Worm (Caenorhabditis elegans): ENCODE measurements around the gene W09G12.10.

Gene W09G12.10

ce11 chrIV:1177683-1178082, 43.4 kb downstream of the W09G12.10 start, which contains the start of gene Y104H12D.2:
TSS of gene Y104H12D.2 (plus strand) at chrIV:1178022.
- TF ChIP-seq sox-4 (tag; optimal IDR thresholded peaks at IDR 0.05) (no peak), ztf-11 (tag; optimal IDR thresholded peaks at IDR 0.05) (no peak), dsc-1 (tag; optimal IDR thresholded peaks at IDR 0.05) (no peak), vab-15 (tag; optimal IDR thresholded peaks at IDR 0.05) (no peak), nhr-12 (tag; optimal IDR thresholded peaks at IDR 0.05) (no peak), nhr-84 (tag; optimal IDR thresholded peaks at IDR 0.05) (no peak), jun-1 (tag; optimal IDR thresholded peaks at IDR 0.05) (no peak), egl-27 (tag; optimal IDR thresholded peaks at IDR 0.05) (no peak), irx-1 (tag; optimal IDR thresholded peaks at IDR 0.05) (peak; percentile 19), efl-3 (GFP tag; optimal IDR thresholded peaks at IDR 0.05) (no peak), hpl-2 (GFP tag; optimal IDR thresholded peaks at IDR 0.05) (no peak), unc-86 (tag; optimal IDR thresholded peaks at IDR 0.05) (no peak), elt-2 (tag; optimal IDR thresholded peaks at IDR 0.05) (no peak), fos-1 (tag; optimal IDR thresholded peaks at IDR 0.05) (no peak), ceh-8 (GFP tag; optimal IDR thresholded peaks at IDR 0.05) (no peak), lin-13 (GFP tag; optimal IDR thresholded peaks at IDR 0.05) (peak; percentile 44), nhr-47 (tag; optimal IDR thresholded peaks at IDR 0.05) (no peak), unc-98 (GFP tag; IDR thresholded peaks at IDR 0.05) (no peak), mep-1 (tag; optimal IDR thresholded peaks at IDR 0.05) (peak; percentile 49), nhr-76 (tag; optimal IDR thresholded peaks at IDR 0.05) (no peak), ceh-88 (GFP tag; IDR thresholded peaks at IDR 0.05) (no peak), aly-2 (tag; optimal IDR thresholded peaks at IDR 0.05) (no peak), lin-15B (tag; optimal IDR thresholded peaks at IDR 0.05) (no peak), nhr-19 (GFP tag; conservative IDR thresholded peaks at IDR 0.05) (no peak), egl-13 (tag; optimal IDR thresholded peaks at IDR 0.05) (no peak), skn-1 (tag; optimal IDR thresholded peaks at IDR 0.05) (peak; percentile 20), nhr-77 (tag; optimal IDR thresholded peaks at IDR 0.05) (no peak), snu-23 (GFP tag; optimal IDR thresholded peaks at IDR 0.05) (peak; percentile 60), nhr-28 (tag; optimal IDR thresholded peaks at IDR 0.05) (no peak), pqm-1 (tag; optimal IDR thresholded peaks at IDR 0.05) (no peak), Y116A8C.19 (tag; optimal IDR thresholded peaks at IDR 0.05; ENCODE audit: borderline replicate concordance) (no peak), tlp-1 (tag; optimal IDR thresholded peaks at IDR 0.05) (no peak), mab-9 (GFP tag; IDR thresholded peaks at IDR 0.05) (no peak), mef-2 (tag; optimal IDR thresholded peaks at IDR 0.05) (no peak), unc-62 (GFP tag; optimal IDR thresholded peaks at IDR 0.05) (no peak), blmp-1 (tag; optimal IDR thresholded peaks at IDR 0.05) (peak; percentile 31), nhr-85 (tag) (peak; percentile 41), grh-1 (GFP tag; IDR thresholded peaks at IDR 0.05) (0 out of 2 replicates have a peak, but pooled peaks have one; percentile 39), hlh-17 (GFP tag; optimal IDR thresholded peaks at IDR 0.05; ENCODE audit: borderline replicate concordance) (no peak), lin-14 (GFP tag; optimal IDR thresholded peaks at IDR 0.05) (no peak), fkh-4 (tag; optimal IDR thresholded peaks at IDR 0.05; ENCODE audit: borderline replicate concordance) (no peak), fkh-8 (tag; optimal IDR thresholded peaks at IDR 0.05) (no peak), elt-3 (tag; optimal IDR thresholded peaks at IDR 0.05) (no peak), C34B4.2 (tag; optimal IDR thresholded peaks at IDR 0.05) (no peak), lsy-2 (tag; optimal IDR thresholded peaks at IDR 0.05) (peak; percentile 55 to 67), isw-1 (GFP tag; IDR thresholded peaks at IDR 0.05) (peak; percentile 5; the same call in 1 of the 2 replicates), C04F5.9 (tag; optimal IDR thresholded peaks at IDR 0.05) (peak; percentile 38), rnt-1 (tag; optimal IDR thresholded peaks at IDR 0.05) (no peak), lin-35 (GFP tag; optimal IDR thresholded peaks at IDR 0.05) (peak; percentile 95 to 96), sup-37 (GFP tag; optimal IDR thresholded peaks at IDR 0.05) (no peak), mdl-1 (tag; optimal IDR thresholded peaks at IDR 0.05) (peak in 1 of 2 experiments; percentile 15), F16B12.6 (tag; optimal IDR thresholded peaks at IDR 0.05) (no peak), zip-4 (GFP tag; optimal IDR thresholded peaks at IDR 0.05) (no peak), C16A3.4 (tag; optimal IDR thresholded peaks at IDR 0.05) (no peak)
